Fruit fly (Drosophila melanogaster): ENCODE results near the gene phol.
A peak's percentile ranks its signal among the peaks of the same experiment; 100 is the strongest.

phol gene

dm6 chr3L:9456389-9456788 lies 308 bp upstream of the phol start:
- no peak for TF ChIP-seq noc (tag; optimal IDR thresholded peaks at IDR 0.05)

- no peak for TF ChIP-seq noc (tag; optimal IDR thresholded peaks at IDR 0.05)
Measured at dm6 chr3L:9452422-9452821, 3.7 kb downstream of the phol start.

dm6 chr3L:9451522-9452118 lies 4.5 kb downstream of the phol start, which contains the start of the genes CG3448 and ghi:
Gene CG3448, minus strand, starts transcription at chr3L:9451572.
Gene ghi, plus strand, starts transcription at chr3L:9451876.
- peak; percentile 56 for TF ChIP-seq noc (tag; optimal IDR thresholded peaks at IDR 0.05)

dm6 chr3L:9447239-9447777 lies 8.8 kb downstream of the phol start:
- peak; percentile 64 for TF ChIP-seq noc (tag; optimal IDR thresholded peaks at IDR 0.05)

- TF ChIP-seq noc (tag; optimal IDR thresholded peaks at IDR 0.05), result peak; percentile 11
Measured at dm6 chr3L:9446731-9447238, 9.3 kb downstream of the phol start, which contains the start of gene CG3529. Gene CG3529, plus strand, starts transcription at chr3L:9446864.

- TF ChIP-seq noc (tag; optimal IDR thresholded peaks at IDR 0.05), result no peak
Measured at dm6 chr3L:9442625-9443282, 13.3 kb downstream of the phol start, which contains the start of gene Srg3. Gene Srg3, plus strand, starts transcription at chr3L:9443232.

dm6 chr3L:9441907-9442479 lies 14.1 kb downstream of the phol start, which contains the start of the genes Bet3 and Nf-YA:
Gene Bet3, minus strand, starts transcription at chr3L:9442267.
Gene Nf-YA, minus strand, starts transcription at chr3L:9442267.
- TF ChIP-seq noc (tag; optimal IDR thresholded peaks at IDR 0.05), result no peak

dm6 chr3L:9438858-9439257 lies 17.2 kb downstream of the phol start:
- no peak for TF ChIP-seq noc (tag; optimal IDR thresholded peaks at IDR 0.05)

- TF ChIP-seq noc (tag; optimal IDR thresholded peaks at IDR 0.05), result no peak
Measured at dm6 chr3L:9435831-9436230, 20.2 kb downstream of the phol start.

- no peak for TF ChIP-seq noc (tag; optimal IDR thresholded peaks at IDR 0.05)
Measured at dm6 chr3L:9435315-9435714, 20.8 kb downstream of the phol start, which contains the start of gene CG42526. Gene CG42526, minus strand, starts transcription at chr3L:9435399.

- TF ChIP-seq noc (tag; optimal IDR thresholded peaks at IDR 0.05), result no peak
Measured at dm6 chr3L:9432810-9433587, 23.1 kb downstream of the phol start.

- no peak for TF ChIP-seq noc (tag; optimal IDR thresholded peaks at IDR 0.05)
Measured at dm6 chr3L:9431848-9432623, 24.0 kb downstream of the phol start.

dm6 chr3L:9430608-9430952 lies 25.5 kb downstream of the phol start:
- TF ChIP-seq noc (tag; optimal IDR thresholded peaks at IDR 0.05), result no peak

- TF ChIP-seq noc (tag; optimal IDR thresholded peaks at IDR 0.05), result peak; percentile 41
Measured at dm6 chr3L:9429665-9430607, 26.1 kb downstream of the phol start, which contains the start of the genes RpS17 and MTF-1. Gene RpS17, minus strand, starts transcription at chr3L:9429821. Gene MTF-1, plus strand, starts transcription at chr3L:9430312.

Measured in whole organism, larva.